Worm (Caenorhabditis elegans) whole organism, L3 larva: ENCODE data around the gene F11C1.7.

Experiments used
- ceh-28 ChIP-seq: fragments of 150-350 bp; optimal IDR thresholded peaks from 2 replicates; lab custom pipeline; 2014; ENCODE audit warnings: missing biosample characterization, missing genetic modification reagents, missing genetic modification characterization
- fkh-10 ChIP-seq: sonication (generic microtip); optimal IDR thresholded peaks from 2 replicates; lab custom pipeline; 2017; ENCODE audit warnings: missing biosample characterization, missing genetic modification reagents, missing genetic modification characterization
- nhr-11 ChIP-seq: fragments of 150-350 bp; optimal IDR thresholded peaks from 2 replicates; lab custom pipeline; 2014; ENCODE audit warnings: missing biosample characterization, missing genetic modification characterization
- pha-4 ChIP-seq: fragments of 150-350 bp; optimal IDR thresholded peaks from 2 replicates; lab custom pipeline; 2014; ENCODE audit warnings: missing biosample characterization, missing genetic modification reagents, missing genetic modification characterization
- unc-39 ChIP-seq: sonication (generic microtip); optimal IDR thresholded peaks from 4 replicates; lab custom pipeline; 2017; ENCODE audit warnings: missing biosample characterization, missing genetic modification characterization
- ztf-11 ChIP-seq: fragments of 150-350 bp; optimal IDR thresholded peaks from 2 replicates; lab custom pipeline; 2014; ENCODE audit warnings: missing biosample characterization, missing genetic modification characterization

DNA sequence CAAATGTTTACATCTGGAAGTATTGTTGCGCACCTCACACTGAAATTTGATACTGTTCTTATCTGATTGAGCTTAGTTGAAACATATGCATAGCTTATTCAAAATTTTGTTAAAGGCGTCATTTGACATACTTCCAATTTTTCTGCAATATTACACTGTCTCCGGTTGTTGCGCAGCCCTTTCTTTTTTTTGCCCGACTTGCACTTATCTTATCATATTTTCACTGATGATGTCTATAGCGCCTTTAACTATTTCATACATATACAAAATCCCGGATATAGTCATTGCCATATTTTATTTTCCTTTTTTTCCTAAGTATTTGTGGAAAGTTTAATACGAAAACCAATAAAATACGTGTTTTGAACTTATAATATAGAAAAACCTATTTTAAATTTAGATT, 17.6 kb downstream of the F11C1.7 start:
- TF ChIP-seq ztf-11 (tag; lab: Kevin White, UChicago): no peak
- TF ChIP-seq nhr-11 (tag; lab: Kevin White, UChicago): no peak
- TF ChIP-seq fkh-10 (GFP tag; lab: Kevin White, UChicago): no peak
- TF ChIP-seq ceh-28: no peak
- no peak for TF ChIP-seq pha-4 (tag; lab: Kevin White, UChicago)
- no peak for TF ChIP-seq unc-39
